Fruit fly (Drosophila melanogaster) whole organism, prepupa: ENCODE measurements around the gene wat.

ENCODE experiments used
- Blimp-1 ChIP-seq: fragments of 200-800 bp; sonication (Bioruptor generic); optimal IDR thresholded peaks from 3 replicates; lab custom pipeline; 2017; ENCODE audit warnings: missing biosample characterization, missing genetic modification characterization, mild to moderate bottlenecking, moderate library complexity, missing genetic modification reagents
- CG10631 ChIP-seq: fragments of 200-800 bp; sonication (Bioruptor generic); optimal IDR thresholded peaks from 2 replicates; lab custom pipeline; 2016; ENCODE audit warnings: missing biosample characterization, missing genetic modification characterization
- CG10669 ChIP-seq: fragments of 200-800 bp; sonication (Bioruptor generic); optimal IDR thresholded peaks from 3 replicates; lab custom pipeline; 2018; ENCODE audit warnings: missing biosample characterization, mild to moderate bottlenecking, missing genetic modification characterization, moderate library complexity
- CG11762 ChIP-seq: fragments of 200-800 bp; sonication (Bioruptor generic); optimal IDR thresholded peaks from 3 replicates; lab custom pipeline; 2016; ENCODE audit warnings: missing biosample characterization, missing genetic modification characterization; ENCODE audit not compliant: insufficient read depth
- CG11902 ChIP-seq: fragments of 200-800 bp; sonication (Bioruptor generic); optimal IDR thresholded peaks from 3 replicates; lab custom pipeline; 2016; ENCODE audit warnings: missing biosample characterization, missing genetic modification characterization
- CG15336 ChIP-seq: fragments of 200-800 bp; sonication (Bioruptor generic); IDR thresholded peaks from 2 replicates; pipeline ENCODE4 v1.3.6; 2022; ENCODE audit warnings: missing biosample characterization, missing genetic modification characterization
- CG1621 ChIP-seq: fragments of 200-800 bp; sonication (Bioruptor generic); optimal IDR thresholded peaks from 3 replicates; lab custom pipeline; 2018; ENCODE audit warnings: missing biosample characterization, mild to moderate bottlenecking, missing genetic modification characterization
- CG31627 ChIP-seq: fragments of 200-800 bp; sonication (Bioruptor generic); optimal IDR thresholded peaks from 3 replicates; lab custom pipeline; 2016; ENCODE audit warnings: missing biosample characterization, missing genetic modification characterization
- CG32006 ChIP-seq: fragments of 200-800 bp; sonication (Bioruptor generic); optimal IDR thresholded peaks from 3 replicates; lab custom pipeline; 2017; ENCODE audit warnings: missing biosample characterization, mild to moderate bottlenecking, missing genetic modification characterization
- CG34406 ChIP-seq: fragments of 200-800 bp; sonication (Bioruptor generic); optimal IDR thresholded peaks from 3 replicates; lab custom pipeline; 2016; ENCODE audit warnings: missing biosample characterization, missing genetic modification characterization
- CG3919 ChIP-seq: fragments of 200-800 bp; sonication (Bioruptor generic); optimal IDR thresholded peaks from 3 replicates; lab custom pipeline; 2016; ENCODE audit warnings: missing biosample characterization, missing genetic modification characterization
- CG6163 ChIP-seq: fragments of 200-800 bp; sonication (Bioruptor generic); IDR thresholded peaks from 3 replicates; pipeline ENCODE4 v1.3.6; 2022; ENCODE audit warnings: missing biosample characterization, missing genetic modification characterization
- CG6276 ChIP-seq: fragments of 200-800 bp; sonication (Bioruptor generic); optimal IDR thresholded peaks from 2 replicates; lab custom pipeline; 2017; ENCODE audit warnings: missing biosample characterization, mild to moderate bottlenecking, missing genetic modification characterization
- CG6792 ChIP-seq: fragments of 200-800 bp; sonication (Bioruptor generic); optimal IDR thresholded peaks from 3 replicates; lab custom pipeline; 2016; ENCODE audit warnings: missing biosample characterization, missing genetic modification characterization
- CG8632 ChIP-seq: fragments of 200-800 bp; sonication (Bioruptor generic); optimal IDR thresholded peaks from 3 replicates; lab custom pipeline; 2016; ENCODE audit warnings: missing biosample characterization, missing genetic modification characterization
- CG9139 ChIP-seq: fragments of 200-800 bp; sonication (Bioruptor generic); optimal IDR thresholded peaks from 3 replicates; lab custom pipeline; 2017; ENCODE audit warnings: missing biosample characterization, mild to moderate bottlenecking, missing genetic modification characterization
- Eip75B ChIP-seq: fragments of 200-800 bp; sonication (Bioruptor generic); optimal IDR thresholded peaks from 3 replicates; lab custom pipeline; 2016; ENCODE audit warnings: missing biosample characterization, missing genetic modification characterization
- Eip78C ChIP-seq: fragments of 200-800 bp; sonication (Bioruptor generic); peaks from one replicate; lab custom pipeline; 2016; ENCODE audit warnings: missing biosample characterization, missing genetic modification characterization
- Eip93F ChIP-seq: fragments of 200-800 bp; sonication (Bioruptor generic); optimal IDR thresholded peaks from 2 replicates; lab custom pipeline; 2016; ENCODE audit warnings: missing biosample characterization, mild to moderate bottlenecking, missing genetic modification characterization
- Ets21C ChIP-seq: fragments of 200-800 bp; sonication (Bioruptor generic); optimal IDR thresholded peaks from 3 replicates; lab custom pipeline; 2016; ENCODE audit warnings: missing biosample characterization, missing genetic modification characterization
- Ets96B ChIP-seq: fragments of 200-800 bp; optimal IDR thresholded peaks from 2 replicates; lab custom pipeline; 2019; ENCODE audit warnings: missing biosample characterization, mild to moderate bottlenecking, missing genetic modification characterization, moderate library complexity
- Gug ChIP-seq: fragments of 200-800 bp; sonication (Bioruptor generic); IDR thresholded peaks from 2 replicates; pipeline ENCODE4 v1.3.6; 2022; ENCODE audit warnings: missing biosample characterization, missing genetic modification characterization
- Hr38 ChIP-seq: sonication (Bioruptor generic); optimal IDR thresholded peaks from 2 replicates; lab custom pipeline; 2016; ENCODE audit warnings: missing biosample characterization, missing genetic modification characterization
- Hr4 ChIP-seq: fragments of 200-800 bp; sonication (Bioruptor generic); optimal IDR thresholded peaks from 3 replicates; lab custom pipeline; 2016; ENCODE audit warnings: missing biosample characterization, missing genetic modification characterization
- Lpt ChIP-seq: fragments of 200-800 bp; sonication (Bioruptor generic); optimal IDR thresholded peaks from 3 replicates; lab custom pipeline; 2016; ENCODE audit warnings: missing biosample characterization, missing genetic modification characterization
- Met ChIP-seq: fragments of 200-800 bp; sonication (Bioruptor generic); optimal IDR thresholded peaks from 3 replicates; lab custom pipeline; 2016; ENCODE audit warnings: missing biosample characterization, missing genetic modification characterization
- Sox102F ChIP-seq: fragments of 200-800 bp; sonication (Bioruptor generic); optimal IDR thresholded peaks from 2 replicates; lab custom pipeline; 2016; ENCODE audit warnings: missing biosample characterization, mild to moderate bottlenecking, missing genetic modification characterization
- Sox14 ChIP-seq: fragments of 200-800 bp; sonication (Bioruptor generic); optimal IDR thresholded peaks from 3 replicates; lab custom pipeline; 2016; ENCODE audit warnings: missing biosample characterization, missing genetic modification characterization
- Sox15 ChIP-seq: fragments of 200-800 bp; sonication (Bioruptor generic); optimal IDR thresholded peaks from 3 replicates; lab custom pipeline; 2016; ENCODE audit warnings: missing biosample characterization, missing genetic modification characterization
- achi ChIP-seq: fragments of 200-800 bp; sonication (Bioruptor generic); optimal IDR thresholded peaks from 3 replicates; lab custom pipeline; 2016; ENCODE audit warnings: missing biosample characterization, missing genetic modification characterization
- acj6 ChIP-seq: fragments of 200-800 bp; sonication (Bioruptor generic); optimal IDR thresholded peaks from 3 replicates; lab custom pipeline; 2016; ENCODE audit warnings: missing biosample characterization, missing genetic modification characterization
- cyc ChIP-seq: fragments of 200-800 bp; sonication (Bioruptor generic); optimal IDR thresholded peaks from 3 replicates; lab custom pipeline; 2016; ENCODE audit warnings: missing biosample characterization, missing genetic modification characterization
- dac ChIP-seq: fragments of 200-800 bp; sonication (Bioruptor generic); optimal IDR thresholded peaks from 2 replicates; lab custom pipeline; 2017; ENCODE audit warnings: missing biosample characterization, mild to moderate bottlenecking, missing genetic modification characterization
- dsx ChIP-seq: fragments of 200-800 bp; optimal IDR thresholded peaks from 3 replicates; lab custom pipeline; 2019; ENCODE audit warnings: missing biosample characterization, mild to moderate bottlenecking, missing genetic modification characterization, moderate library complexity; ENCODE audit not compliant: poor library complexity, severe bottlenecking
- esn ChIP-seq: fragments of 200-800 bp; sonication (Bioruptor generic); optimal IDR thresholded peaks from 2 replicates; lab custom pipeline; 2016; ENCODE audit warnings: missing biosample characterization, mild to moderate bottlenecking, missing genetic modification characterization, moderate library complexity
- fd59A ChIP-seq: fragments of 200-800 bp; sonication (Bioruptor generic); optimal IDR thresholded peaks from 2 replicates; lab custom pipeline; 2017; ENCODE audit warnings: missing biosample characterization, mild to moderate bottlenecking, missing genetic modification characterization, missing genetic modification reagents
- fd85E ChIP-seq: fragments of 200-800 bp; sonication (Bioruptor generic); optimal IDR thresholded peaks from 3 replicates; lab custom pipeline; 2016; ENCODE audit warnings: missing biosample characterization, missing genetic modification characterization
- fkh ChIP-seq: fragments of 200-800 bp; sonication (Bioruptor generic); optimal IDR thresholded peaks from 3 replicates; lab custom pipeline; 2017; ENCODE audit warnings: missing biosample characterization, mild to moderate bottlenecking, missing genetic modification characterization, moderate library complexity
- lz ChIP-seq: fragments of 200-800 bp; sonication (Bioruptor generic); optimal IDR thresholded peaks from 3 replicates; lab custom pipeline; 2016; ENCODE audit warnings: missing biosample characterization, missing genetic modification characterization
- net ChIP-seq: fragments of 200-800 bp; sonication (Bioruptor generic); optimal IDR thresholded peaks from 3 replicates; lab custom pipeline; 2016; ENCODE audit warnings: missing biosample characterization, missing genetic modification characterization
- salr ChIP-seq, 2 experiments: fragments of 200-800 bp; sonication (Bioruptor generic); optimal IDR thresholded peaks; 3 replicates each; lab custom pipeline; 2016 to 2018; ENCODE audit warnings: missing biosample characterization in 2 of 2, missing genetic modification characterization in 2 of 2, mild to moderate bottlenecking in 1 of 2
- spab ChIP-seq: fragments of 200-800 bp; sonication (Bioruptor generic); optimal IDR thresholded peaks from 2 replicates; lab custom pipeline; 2017; ENCODE audit warnings: missing biosample characterization, mild to moderate bottlenecking, missing genetic modification characterization, missing genetic modification reagents
- ss ChIP-seq, 2 experiments: fragments of 200-800 bp; sonication (Bioruptor generic); optimal IDR thresholded peaks; 2 replicates in 1 of 2; 3 replicates in 1 of 2; lab custom pipeline; 2017 to 2018; ENCODE audit warnings: mild to moderate bottlenecking in 2 of 2, missing biosample characterization in 2 of 2, missing genetic modification characterization in 2 of 2, moderate library complexity in 1 of 2
- svp ChIP-seq: fragments of 200-800 bp; sonication (Bioruptor generic); peaks from one replicate; lab custom pipeline; 2016; ENCODE audit warnings: missing biosample characterization, missing genetic modification characterization
- vri ChIP-seq: fragments of 200-800 bp; sonication (Bioruptor generic); optimal IDR thresholded peaks from 3 replicates; lab custom pipeline; 2016; ENCODE audit warnings: missing biosample characterization, mild to moderate bottlenecking, missing genetic modification characterization

wat gene

DNA sequence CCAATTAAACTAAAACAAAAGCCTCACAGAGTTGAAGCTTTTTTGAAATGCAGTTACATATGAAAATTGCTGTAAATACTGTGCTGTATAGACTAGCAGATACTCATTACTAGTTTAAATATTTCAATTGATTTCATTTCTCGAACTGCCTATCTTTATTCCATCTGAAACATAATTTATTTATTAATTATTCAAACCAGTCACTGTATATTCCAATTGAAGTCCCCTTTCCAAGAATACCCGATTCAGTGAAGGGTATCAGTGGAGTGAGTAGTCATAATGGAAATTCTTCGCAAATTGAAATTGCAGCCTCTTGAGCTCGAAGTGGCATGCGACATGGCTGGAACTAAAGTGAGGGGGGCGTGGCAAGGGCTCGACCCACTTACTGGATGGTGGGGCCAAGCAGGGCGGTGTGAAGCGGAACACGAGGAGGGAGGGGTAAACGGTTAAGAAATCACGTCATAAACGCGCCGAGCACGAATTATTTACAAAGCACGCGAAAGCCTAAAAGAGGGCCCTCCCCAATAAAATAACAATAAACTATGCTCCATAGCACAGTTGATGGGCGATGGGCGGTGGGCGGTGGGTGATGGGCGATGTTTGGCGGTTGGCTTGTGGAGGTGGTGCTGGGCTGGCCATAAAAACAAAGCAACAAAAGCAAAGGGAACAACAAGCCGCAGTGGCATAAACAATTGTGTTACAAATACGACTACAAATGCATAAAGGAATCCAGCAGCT, 15.2 kb downstream of the wat start (continued):
- TF ChIP-seq Met (peak; percentile 27), Blimp-1 (no peak), salr (GFP tag; optimal IDR thresholded peaks at IDR 0.05; lab: Kevin White, UChicago) (no peak), CG3919 (GFP tag; lab: Kevin White, UChicago) (peak; percentile 52), cyc (GFP tag; lab: Kevin White, UChicago) (peak; percentile 34), svp (GFP tag; lab: Kevin White, UChicago) (peak; percentile 61), CG6276 (peak; percentile 24), CG11762 (no peak), CG11902 (peak; percentile 33), Eip78C (GFP tag; lab: Kevin White, UChicago) (peak; percentile 81)

DNA sequence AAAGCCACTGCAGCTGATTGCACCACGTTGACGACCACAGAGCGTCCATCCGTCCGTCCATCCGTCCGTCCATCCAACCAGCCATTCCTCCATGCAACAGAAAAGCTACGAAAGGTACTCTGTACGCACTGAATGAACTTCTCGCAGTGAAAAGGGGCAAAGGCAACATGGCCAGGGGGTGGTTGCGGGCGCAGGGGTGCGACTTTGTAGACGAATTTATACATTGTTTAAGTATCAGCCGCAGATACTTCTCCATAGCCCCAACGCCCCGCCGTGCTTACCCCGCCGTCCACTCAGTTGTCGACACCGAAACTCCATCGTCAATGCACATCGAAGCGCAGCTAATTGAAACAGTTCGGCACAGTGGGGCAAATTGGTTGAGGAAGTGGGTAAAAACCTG, 20.2 kb downstream of the wat start:
- TF ChIP-seq dsx (GFP tag; lab: Kevin White, UChicago) (peak; percentile 95), ss (GFP tag; optimal IDR thresholded peaks at IDR 0.05; lab: Kevin White, UChicago) (no peak), Gug (GFP tag; lab: Robert Waterston, UW) (0 out of 2 replicates have a peak, but pooled peaks have one; percentile 17)

DNA sequence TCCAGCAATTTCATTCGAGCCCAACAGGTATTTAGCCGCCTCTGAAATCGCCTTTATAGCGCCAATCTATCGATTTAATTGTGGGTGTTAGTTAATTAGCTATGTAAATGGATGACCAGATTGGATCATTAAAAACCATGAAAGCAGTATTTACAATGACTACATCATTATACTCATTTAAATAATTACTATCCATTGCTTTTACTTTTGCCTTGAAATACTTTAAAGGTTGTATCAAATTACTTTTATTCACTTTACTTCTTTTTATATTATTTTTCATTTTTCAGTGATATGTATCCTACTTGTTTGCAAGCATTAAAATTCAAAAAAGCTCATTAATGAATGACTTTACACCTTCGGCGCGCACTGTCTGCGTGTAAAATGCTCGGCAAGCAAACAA, 21.2 kb downstream of the wat start:
- TF ChIP-seq Hr38 (GFP tag; lab: Kevin White, UChicago) (no peak), spab (GFP tag; lab: Kevin White, UChicago) (peak; percentile 44), Lpt (GFP tag; lab: Kevin White, UChicago) (no peak), fkh (GFP tag; lab: Kevin White, UChicago) (no peak), CG9139 (no peak), esn (GFP tag; lab: Kevin White, UChicago) (peak; percentile 71), Sox102F (GFP tag; lab: Kevin White, UChicago) (peak; percentile 21), acj6 (GFP tag; lab: Kevin White, UChicago) (peak; percentile 41), dac (GFP tag; lab: Kevin White, UChicago) (no peak), Sox14 (peak; percentile 29), lz (GFP tag; lab: Kevin White, UChicago) (peak; percentile 45), CG10669 (GFP tag; lab: Kevin White, UChicago) (peak; percentile 39), CG10631 (GFP tag; lab: Kevin White, UChicago) (no peak), CG15336 (no peak), Ets96B (tag; lab: Kevin White, UChicago) (peak; percentile 38), fd59A (peak; percentile 57), CG6276 (no peak), CG11902 (peak; percentile 50), CG8632 (peak; percentile 39), CG6792 (peak; percentile 29), svp (GFP tag; lab: Kevin White, UChicago) (peak; percentile 77), salr (GFP tag; optimal IDR thresholded peaks at IDR 0.05; lab: Kevin White, UChicago) (peak in 1 of 2 experiments; percentile 28), Ets21C (GFP tag; lab: Kevin White, UChicago) (no peak), CG31627 (GFP tag; lab: Kevin White, UChicago) (peak; percentile 51), Sox15 (GFP tag; lab: Kevin White, UChicago) (peak; percentile 43), Eip93F (GFP tag; lab: Kevin White, UChicago) (no peak), CG6163 (GFP tag; lab: Robert Waterston, UW) (0 out of 3 replicates have a peak, but pooled peaks have one; percentile 11), fd85E (no peak), Hr4 (GFP tag; lab: Kevin White, UChicago) (no peak), Gug (GFP tag; lab: Robert Waterston, UW) (no peak), cyc (GFP tag; lab: Kevin White, UChicago) (peak; percentile 30), ss (GFP tag; optimal IDR thresholded peaks at IDR 0.05; lab: Kevin White, UChicago) (peak in 1 of 2 experiments; percentile 46), CG34406 (GFP tag; lab: Kevin White, UChicago) (peak; percentile 37), Eip75B (GFP tag; lab: Kevin White, UChicago) (peak; percentile 35), CG1621 (no peak), achi (peak; percentile 7), CG11762 (no peak), CG32006 (GFP tag; lab: Kevin White, UChicago) (peak; percentile 45), net (GFP tag; lab: Kevin White, UChicago) (peak; percentile 13), Eip78C (GFP tag; lab: Kevin White, UChicago) (peak; percentile 89), vri (GFP tag; lab: Kevin White, UChicago) (no peak)
